Fruit fly (Drosophila melanogaster) whole organism, pupa: ENCODE measurements around the gene CG5902.

Experiments used
- CG10348 ChIP-seq: fragments of 200-800 bp; sonication (Bioruptor generic); IDR thresholded peaks from 2 replicates; pipeline ENCODE4 v1.3.6; 2022; ENCODE audit warnings: missing biosample characterization, missing genetic modification characterization
- CG12605 ChIP-seq: fragments of 200-800 bp; sonication (Bioruptor generic); IDR thresholded peaks from 2 replicates; pipeline ENCODE4 v1.3.6; 2022; ENCODE audit warnings: missing biosample characterization, missing genetic modification characterization
- CG13204 ChIP-seq: fragments of 200-800 bp; sonication (Bioruptor generic); optimal IDR thresholded peaks from 2 replicates; lab custom pipeline; 2018; ENCODE audit warnings: missing biosample characterization, mild to moderate bottlenecking, missing genetic modification characterization, moderate library complexity
- CG14655 ChIP-seq: fragments of 200-800 bp; sonication (Bioruptor generic); optimal IDR thresholded peaks from 3 replicates; lab custom pipeline; 2017; ENCODE audit warnings: mild to moderate bottlenecking, missing biosample characterization, missing genetic modification reagents, missing genetic modification characterization
- CG15710 ChIP-seq: fragments of 200-800 bp; sonication (Bioruptor generic); optimal IDR thresholded peaks from 2 replicates; lab custom pipeline; 2018; ENCODE audit warnings: missing biosample characterization, mild to moderate bottlenecking, missing genetic modification characterization, moderate library complexity
- CG17806 ChIP-seq: fragments of 200-800 bp; sonication (Bioruptor generic); optimal IDR thresholded peaks from 2 replicates; lab custom pipeline; 2018; ENCODE audit warnings: missing biosample characterization, mild to moderate bottlenecking, missing genetic modification characterization, moderate library complexity
- CG32121 ChIP-seq: fragments of 200-800 bp; sonication (Bioruptor generic); IDR thresholded peaks from 2 replicates; pipeline ENCODE4 v1.3.6; 2022; ENCODE audit warnings: missing biosample characterization, missing genetic modification characterization
- CG34367 ChIP-seq: fragments of 200-800 bp; sonication (Bioruptor generic); optimal IDR thresholded peaks from 2 replicates; lab custom pipeline; 2018; ENCODE audit warnings: missing biosample characterization, mild to moderate bottlenecking, missing genetic modification characterization
- CG4496 ChIP-seq: fragments of 200-800 bp; sonication (Bioruptor generic); IDR thresholded peaks from 3 replicates; pipeline ENCODE4 v1.3.6; 2022; ENCODE audit warnings: missing biosample characterization, missing genetic modification characterization
- CG8159 ChIP-seq: fragments of 200-800 bp; sonication (Bioruptor generic); optimal IDR thresholded peaks from 3 replicates; lab custom pipeline; 2018; ENCODE audit warnings: missing biosample characterization, mild to moderate bottlenecking, missing genetic modification characterization, moderate library complexity
- CG8301 ChIP-seq: fragments of 200-800 bp; sonication (Bioruptor generic); optimal IDR thresholded peaks from 2 replicates; lab custom pipeline; 2018; ENCODE audit warnings: missing biosample characterization, mild to moderate bottlenecking, missing genetic modification characterization
- CG9948 ChIP-seq: fragments of 200-800 bp; sonication (Bioruptor generic); optimal IDR thresholded peaks from 2 replicates; lab custom pipeline; 2018; ENCODE audit warnings: missing biosample characterization, mild to moderate bottlenecking, missing genetic modification characterization, moderate library complexity
- D1 ChIP-seq: fragments of 200-800 bp; sonication (Bioruptor generic); optimal IDR thresholded peaks from 2 replicates; lab custom pipeline; 2018; ENCODE audit warnings: missing biosample characterization, mild to moderate bottlenecking, missing genetic modification characterization, moderate library complexity
- EcR ChIP-seq: fragments of 200-800 bp; sonication (Bioruptor generic); optimal IDR thresholded peaks from 3 replicates; lab custom pipeline; 2019; ENCODE audit warnings: missing biosample characterization, missing genetic modification characterization, mild to moderate bottlenecking, moderate library complexity, missing genetic modification reagents
- Ets98B ChIP-seq: fragments of 200-800 bp; sonication (Bioruptor generic); IDR thresholded peaks from 2 replicates; pipeline ENCODE4 v1.3.6; 2022; ENCODE audit warnings: missing biosample characterization, missing genetic modification characterization
- Pif1A ChIP-seq: fragments of 200-800 bp; sonication (Bioruptor generic); optimal IDR thresholded peaks from 3 replicates; lab custom pipeline; 2016; ENCODE audit warnings: missing biosample characterization, missing genetic modification characterization
- Pif1B ChIP-seq: fragments of 200-800 bp; sonication (Bioruptor generic); optimal IDR thresholded peaks from 3 replicates; lab custom pipeline; 2016; ENCODE audit warnings: missing biosample characterization, missing genetic modification characterization
- Snoo ChIP-seq: fragments of 200-800 bp; sonication (Bioruptor generic); optimal IDR thresholded peaks from 3 replicates; lab custom pipeline; 2017; ENCODE audit warnings: missing biosample characterization, mild to moderate bottlenecking, missing genetic modification characterization, inconsistent platforms
- fd96Ca ChIP-seq: fragments of 200-800 bp; sonication (Bioruptor generic); IDR thresholded peaks from 3 replicates; pipeline ENCODE4 v1.3.6; 2022; ENCODE audit warnings: missing biosample characterization, missing genetic modification characterization
- gl ChIP-seq: fragments of 200-800 bp; sonication (Bioruptor generic); optimal IDR thresholded peaks from 2 replicates; lab custom pipeline; 2018; ENCODE audit warnings: missing biosample characterization, mild to moderate bottlenecking, missing genetic modification characterization
- rn ChIP-seq: fragments of 200-800 bp; sonication (Bioruptor generic); IDR thresholded peaks from 2 replicates; pipeline ENCODE4 v1.3.6; 2022; ENCODE audit warnings: missing biosample characterization, missing genetic modification characterization

CG5902 gene

dm6 chr3R:24024688-24025087 lies 38.2 kb downstream of the CG5902 start:
- TF ChIP-seq CG12605 (no peak), CG13204 (GFP tag; lab: Kevin White, UChicago) (peak; percentile 32), CG10348 (GFP tag; lab: Robert Waterston, UW) (no peak), gl (tag; lab: Kevin White, UChicago) (no peak), EcR (GFP tag; lab: Kevin White, UChicago) (peak; percentile 62), CG32121 (GFP tag; lab: Robert Waterston, UW) (no peak)

dm6 chr3R:24025715-24026467 lies 39.4 kb downstream of the CG5902 start:
- TF ChIP-seq CG8301 (tag; lab: Kevin White, UChicago) (peak; percentile 26), fd96Ca (no peak), CG4496 (GFP tag; lab: Robert Waterston, UW) (0 out of 3 replicates have a peak, but pooled peaks have one; percentile 22), CG9948 (tag; lab: Kevin White, UChicago) (peak; percentile 4), Pif1A (GFP tag; lab: Kevin White, UChicago) (peak; percentile 37), CG8159 (tag; lab: Kevin White, UChicago) (no peak), CG14655 (GFP tag; lab: Kevin White, UChicago) (peak; percentile 39)

dm6 chr3R:24026503-24026902 lies 40.1 kb downstream of the CG5902 start:
- TF ChIP-seq fd96Ca (0 out of 3 replicates have a peak, but pooled peaks have one; percentile 14), Ets98B (GFP tag; lab: Robert Waterston, UW) (no peak), CG32121 (GFP tag; lab: Robert Waterston, UW) (peak; percentile 54)
- TF ChIP-seq, all 21 proteins: peak for 2

DNA sequence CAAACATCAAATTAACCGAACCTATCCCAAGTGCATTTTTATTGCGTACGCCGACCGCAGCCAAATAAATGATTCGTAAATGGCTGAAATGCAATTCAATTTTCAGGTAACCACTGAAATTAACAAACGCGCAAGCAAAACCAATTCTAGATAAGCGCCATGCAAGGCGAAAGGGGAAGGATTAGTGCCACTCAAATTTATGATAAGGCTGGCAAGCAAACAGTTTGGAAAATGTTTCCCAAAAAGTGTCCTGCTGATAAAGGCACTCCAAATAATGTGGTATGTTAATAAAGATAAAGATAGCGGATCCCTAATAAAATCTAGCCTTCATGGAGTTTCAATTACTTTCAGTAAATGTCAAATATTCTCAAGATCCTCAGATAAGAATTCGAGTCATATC lies 40.8 kb downstream of the CG5902 start:
- TF ChIP-seq CG32121 (GFP tag; lab: Robert Waterston, UW) (no peak), CG34367 (tag; lab: Kevin White, UChicago) (no peak), Pif1B (GFP tag; lab: Kevin White, UChicago) (no peak), CG8159 (tag; lab: Kevin White, UChicago) (no peak)

dm6 chr3R:24031019-24031824 lies 44.8 kb downstream of the CG5902 start:
- TF ChIP-seq CG8301 (tag; lab: Kevin White, UChicago) (no peak), CG14655 (GFP tag; lab: Kevin White, UChicago) (no peak), CG32121 (GFP tag; lab: Robert Waterston, UW) (peak; percentile 57; the same call in 1 of the 2 replicates), CG8159 (tag; lab: Kevin White, UChicago) (peak; percentile 20), Pif1B (GFP tag; lab: Kevin White, UChicago) (peak; percentile 66), rn (no peak), Pif1A (GFP tag; lab: Kevin White, UChicago) (peak; percentile 20), fd96Ca (peak; percentile 51; the same call in 2 of the 3 replicates), CG17806 (tag; lab: Kevin White, UChicago) (no peak), D1 (no peak), CG34367 (tag; lab: Kevin White, UChicago) (no peak), Snoo (tag; lab: Kevin White, UChicago) (no peak), EcR (GFP tag; lab: Kevin White, UChicago) (peak; percentile 61), CG15710 (peak; percentile 15), CG13204 (GFP tag; lab: Kevin White, UChicago) (peak; percentile 76), CG10348 (GFP tag; lab: Robert Waterston, UW) (no peak), Ets98B (GFP tag; lab: Robert Waterston, UW) (peak; percentile 61), CG4496 (GFP tag; lab: Robert Waterston, UW) (peak; percentile 71)

DNA sequence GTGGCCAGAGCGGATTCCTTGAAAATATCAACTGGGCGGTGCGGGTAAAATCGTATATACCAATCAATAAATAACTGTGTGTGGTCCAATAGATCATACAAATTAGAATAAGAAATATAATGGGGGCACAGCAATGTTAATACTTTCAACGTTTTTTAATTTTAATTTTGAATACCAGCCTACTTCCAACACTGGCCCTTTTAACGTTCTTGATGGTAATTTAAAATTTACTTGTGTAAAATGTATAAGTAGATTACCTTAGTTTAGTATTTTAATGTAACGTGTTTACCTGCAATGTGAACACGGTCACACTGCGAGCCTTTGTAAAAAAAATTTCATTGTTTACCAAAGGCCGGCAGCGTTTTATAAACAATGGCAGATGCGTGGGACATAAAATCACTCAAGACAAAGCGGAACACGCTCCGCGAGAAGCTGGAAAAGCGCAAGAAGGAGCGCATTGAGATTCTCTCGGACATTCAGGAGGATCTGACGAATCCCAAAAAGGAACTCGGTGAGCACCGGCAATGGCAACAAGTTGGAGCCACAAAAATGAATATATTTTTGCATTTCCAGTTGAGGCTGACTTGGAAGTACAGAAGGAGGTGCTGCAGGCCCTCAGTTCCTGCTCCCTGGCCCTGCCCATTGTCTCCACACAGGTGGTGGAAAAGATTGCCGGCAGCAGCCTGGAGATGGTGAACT lies 45.5 kb downstream of the CG5902 start, which contains the start of the genes KrT95D and Mettl3:
Gene KrT95D (minus strand): TSS at position 3 of the 699 bp plus-strand sequence.
Gene Mettl3 (plus strand): TSS at position 333 of the 699 bp plus-strand sequence.
- TF ChIP-seq D1, result no peak
- no peak for TF ChIP-seq gl (tag; lab: Kevin White, UChicago)
- TF ChIP-seq Pif1B (GFP tag; lab: Kevin White, UChicago), result no peak
- no peak for TF ChIP-seq fd96Ca
- TF ChIP-seq EcR (GFP tag; lab: Kevin White, UChicago), result no peak
- no peak for TF ChIP-seq CG13204 (GFP tag; lab: Kevin White, UChicago)
- no peak for TF ChIP-seq CG12605
- TF ChIP-seq CG15710, result no peak
- no peak for TF ChIP-seq CG8159 (tag; lab: Kevin White, UChicago)
- TF ChIP-seq Ets98B (GFP tag; lab: Robert Waterston, UW), result no peak
- no peak for TF ChIP-seq CG8301 (tag; lab: Kevin White, UChicago)
- TF ChIP-seq Pif1A (GFP tag; lab: Kevin White, UChicago), result no peak
- no peak for TF ChIP-seq CG10348 (GFP tag; lab: Robert Waterston, UW)
- no peak for TF ChIP-seq CG17806 (tag; lab: Kevin White, UChicago)
- TF ChIP-seq CG32121 (GFP tag; lab: Robert Waterston, UW), result no peak
- TF ChIP-seq CG34367 (tag; lab: Kevin White, UChicago), result no peak
- no peak for TF ChIP-seq CG14655 (GFP tag; lab: Kevin White, UChicago)
- TF ChIP-seq, all 21 proteins: peak for 0
